Worm (Caenorhabditis elegans) whole organism, midembryonic: Measurements from ENCODE around the gene T19D12.2.

Experiments used
- T22C8.4 ChIP-seq: fragments of 200-800 bp; sonication (Bioruptor generic); IDR thresholded peaks from 2 replicates; pipeline ENCODE4 v1.3.6; 2022; ENCODE audit warnings: missing genetic modification characterization, missing compliant biosample characterization
- cog-1 ChIP-seq: sonication (generic microtip); optimal IDR thresholded peaks from 2 replicates; lab custom pipeline; 2016; ENCODE audit warnings: missing genetic modification characterization, missing compliant biosample characterization

DNA sequence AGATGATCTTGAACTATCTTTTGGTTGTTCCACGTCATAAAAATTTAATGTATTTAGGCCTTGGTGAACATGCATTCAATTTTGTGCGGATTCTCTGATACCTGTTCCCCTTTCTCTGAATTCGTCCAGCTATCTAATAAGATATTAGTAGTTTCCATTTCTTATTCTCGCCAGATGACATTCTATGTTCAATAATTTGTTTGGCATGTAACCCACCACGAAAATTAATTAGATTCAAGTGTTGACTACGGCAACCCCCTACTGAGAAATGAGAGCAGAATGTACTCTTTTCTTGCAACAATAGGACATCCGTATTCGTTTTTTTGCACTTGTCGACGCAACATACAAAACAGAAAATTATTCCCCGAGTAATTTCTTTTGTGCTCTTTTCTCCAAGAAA, 19.0 kb upstream of the T19D12.2 start:
- no peak for TF ChIP-seq T22C8.4 (GFP tag; lab: Robert Waterston, UW)
- no peak for TF ChIP-seq cog-1
